Worm (Caenorhabditis elegans): ENCODE measurements around the gene mig-6.

The mig-6 gene

ce11 chrV:7808444-7808843, 18.6 kb upstream of the mig-6 start:
- TF ChIP-seq madf-6 (GFP tag; IDR thresholded peaks at IDR 0.05) (0 out of 2 replicates have a peak, but pooled peaks have one; percentile 15), xnd-1 (tag; optimal IDR thresholded peaks at IDR 0.05) (no peak)

DNA sequence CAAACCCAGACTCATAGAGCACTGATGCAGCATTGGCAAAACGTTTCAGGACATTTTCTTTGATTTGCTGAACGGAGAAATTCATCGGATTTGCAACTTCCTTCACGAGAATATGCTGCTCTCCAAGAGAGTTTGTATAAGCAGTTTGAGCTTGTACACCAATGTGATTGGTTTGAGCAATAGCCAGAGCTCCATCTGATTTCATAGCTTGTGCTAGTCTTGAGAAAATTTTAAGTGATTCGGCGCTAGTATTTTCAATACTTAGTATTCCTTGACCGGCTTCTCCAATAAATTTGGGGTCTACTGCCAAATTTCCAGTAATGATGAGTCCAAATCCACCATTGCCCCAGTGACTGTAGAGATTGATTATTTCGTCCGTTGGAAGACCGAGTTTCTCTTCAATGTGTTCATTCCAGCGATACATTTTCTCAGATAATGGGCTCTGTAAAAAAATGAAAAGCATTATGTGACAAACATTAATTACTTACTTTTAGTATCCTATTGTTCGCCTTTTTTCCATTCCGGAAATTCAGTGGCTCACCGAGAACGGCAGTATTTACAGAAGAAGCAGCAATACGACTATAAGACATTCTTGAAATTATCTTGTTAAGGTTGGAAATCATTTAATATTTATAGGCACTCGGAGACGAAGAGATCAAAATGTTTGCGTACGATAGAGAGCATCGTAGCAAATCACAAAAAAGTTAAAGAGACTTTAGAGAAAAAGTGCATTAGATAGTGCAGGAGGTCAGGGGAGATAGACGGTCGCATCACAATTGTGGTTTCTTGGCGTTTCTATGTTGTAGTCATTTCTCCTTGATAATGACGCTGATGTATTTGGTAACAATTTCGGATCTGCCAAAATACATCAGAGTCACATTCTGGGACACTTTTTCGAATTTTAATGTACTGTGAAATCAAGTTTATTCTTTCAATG, 17.4 kb upstream of the mig-6 start, which contains the start of gene ZK742.3:
ZK742.3 (minus strand) TSS at position 593 of the 937 bp plus-strand sequence.
- TF ChIP-seq ccch-3 (GFP tag; optimal IDR thresholded peaks at IDR 0.05) (no peak), lin-26 (GFP tag; IDR thresholded peaks at IDR 0.05) (0 out of 2 replicates have a peak, but pooled peaks have one; percentile 20), Y53F4B.3 (GFP tag; IDR thresholded peaks at IDR 0.05) (no peak), snpc-3.4 (tag; optimal IDR thresholded peaks at IDR 0.05) (no peak), cebp-2 (GFP tag; IDR thresholded peaks at IDR 0.05) (no peak), T26A5.8 (tag; optimal IDR thresholded peaks at IDR 0.05) (no peak), mes-4 (tag; optimal IDR thresholded peaks at IDR 0.05) (no peak), nfyb-1 (GFP tag; IDR thresholded peaks at IDR 0.05) (no peak), cebp-1 (GFP tag; IDR thresholded peaks at IDR 0.05) (no peak), cebp-1 (tag; optimal IDR thresholded peaks at IDR 0.05) (peak; percentile 4), Y67H2A.10 (GFP tag; conservative IDR thresholded peaks at IDR 0.05) (no peak), chd-7 (tag; optimal IDR thresholded peaks at IDR 0.05) (no peak), tbx-9 (tag; optimal IDR thresholded peaks at IDR 0.05; ENCODE audit: borderline replicate concordance) (no peak), madf-3 (GFP tag; IDR thresholded peaks at IDR 0.05) (no peak), zim-3 (tag; optimal IDR thresholded peaks at IDR 0.05) (no peak), nhr-80 (tag; optimal IDR thresholded peaks at IDR 0.05) (peak; percentile 63), let-607 (tag; optimal IDR thresholded peaks at IDR 0.05) (no peak), attf-5 (GFP tag; optimal IDR thresholded peaks at IDR 0.05) (peak; percentile 6), ceh-40 (GFP tag; IDR thresholded peaks at IDR 0.05) (no peak), ets-4 (GFP tag; optimal IDR thresholded peaks at IDR 0.05) (no peak), let-526 (GFP tag; IDR thresholded peaks at IDR 0.05) (no peak), F10E7.11 (tag; optimal IDR thresholded peaks at IDR 0.05) (no peak)

- TF ChIP-seq attf-5 (GFP tag; optimal IDR thresholded peaks at IDR 0.05) (no peak), fkh-3 (tag; optimal IDR thresholded peaks at IDR 0.05) (no peak), ama-1 (optimal IDR thresholded peaks at IDR 0.05) (no peak), ama-1 (GFP tag; optimal IDR thresholded peaks at IDR 0.05) (no peak), bed-1 (GFP tag; IDR thresholded peaks at IDR 0.05) (no peak), let-607 (tag; optimal IDR thresholded peaks at IDR 0.05) (no peak), somi-1 (GFP tag; optimal IDR thresholded peaks at IDR 0.05) (no peak), ceh-27 (GFP tag; optimal IDR thresholded peaks at IDR 0.05) (no peak), ztf-3 (GFP tag; optimal IDR thresholded peaks at IDR 0.05) (no peak), B0019.2 (GFP tag; conservative IDR thresholded peaks at IDR 0.05) (no peak), mxl-1 (tag; optimal IDR thresholded peaks at IDR 0.05) (no peak), hlh-12 (tag; optimal IDR thresholded peaks at IDR 0.05) (no peak), F39B2.1 (GFP tag; IDR thresholded peaks at IDR 0.05) (no peak), lsy-27 (tag; optimal IDR thresholded peaks at IDR 0.05; ENCODE audit: borderline replicate concordance, insufficient read depth) (no peak), repo-1 (tag; optimal IDR thresholded peaks at IDR 0.05) (no peak), nfya-2 (GFP tag; IDR thresholded peaks at IDR 0.05) (no peak), ztf-6 (GFP tag; IDR thresholded peaks at IDR 0.05) (no peak), mel-28 (tag; optimal IDR thresholded peaks at IDR 0.05; ENCODE audit: borderline replicate concordance) (no peak)
Measured at ce11 chrV:7810591-7810990, 16.4 kb upstream of the mig-6 start.

Data from whole organism, young adult.